Fruit fly (Drosophila melanogaster) whole organism, embryonic: Measurements from ENCODE around the gene CG31542.

Experiments
- C15 ChIP-seq: fragments of 200-800 bp; sonication (Bioruptor generic); IDR thresholded peaks from 3 replicates; pipeline ENCODE4 v1.3.6; 2022; ENCODE audit warnings: missing biosample characterization, missing genetic modification characterization
- CG10209 ChIP-seq: fragments of 200-800 bp; sonication (Bioruptor generic); optimal IDR thresholded peaks from 3 replicates; lab custom pipeline; 2017; ENCODE audit warnings: missing biosample characterization, mild to moderate bottlenecking, missing genetic modification characterization, missing genetic modification reagents
- CG11247 ChIP-seq: fragments of 200-800 bp; sonication (Bioruptor generic); IDR thresholded peaks from 2 replicates; pipeline ENCODE4 v1.3.6; 2022; ENCODE audit warnings: missing biosample characterization, missing genetic modification characterization
- CG12219 ChIP-seq: fragments of 200-800 bp; sonication (Bioruptor generic); optimal IDR thresholded peaks from 3 replicates; lab custom pipeline; 2018; ENCODE audit warnings: missing biosample characterization, mild to moderate bottlenecking, missing genetic modification characterization
- CG12659 ChIP-seq: fragments of 200-800 bp; sonication (Bioruptor generic); optimal IDR thresholded peaks from 3 replicates; lab custom pipeline; 2017; ENCODE audit warnings: mild to moderate bottlenecking, missing biosample characterization, missing genetic modification reagents, missing genetic modification characterization
- CG12769 ChIP-seq: fragments of 200-800 bp; sonication (Bioruptor generic); optimal IDR thresholded peaks from 2 replicates; lab custom pipeline; 2019; ENCODE audit warnings: missing biosample characterization, mild to moderate bottlenecking, missing genetic modification characterization, moderate library complexity
- CG14710 ChIP-seq: fragments of 200-800 bp; sonication (Bioruptor generic); optimal IDR thresholded peaks from 3 replicates; lab custom pipeline; 2019; ENCODE audit warnings: missing biosample characterization, mild to moderate bottlenecking, missing genetic modification characterization, moderate library complexity
- CG15269 ChIP-seq: fragments of 200-800 bp; sonication (Bioruptor generic); optimal IDR thresholded peaks from 2 replicates; lab custom pipeline; 2018; ENCODE audit warnings: missing biosample characterization, mild to moderate bottlenecking, missing genetic modification characterization, moderate library complexity
- CG15696 ChIP-seq: fragments of 200-800 bp; sonication (Bioruptor generic); optimal IDR thresholded peaks from 2 replicates; lab custom pipeline; 2019; ENCODE audit warnings: missing biosample characterization, mild to moderate bottlenecking, missing genetic modification characterization, moderate library complexity
- CG1603 ChIP-seq: fragments of 200-800 bp; sonication (Bioruptor generic); optimal IDR thresholded peaks from 2 replicates; lab custom pipeline; 2019; ENCODE audit warnings: missing biosample characterization, mild to moderate bottlenecking, missing genetic modification characterization, moderate library complexity
- CG17568 ChIP-seq: fragments of 200-800 bp; sonication (Bioruptor generic); optimal IDR thresholded peaks from 2 replicates; lab custom pipeline; 2018; ENCODE audit warnings: missing biosample characterization, mild to moderate bottlenecking, missing genetic modification characterization, moderate library complexity
- CG1792 ChIP-seq: fragments of 200-800 bp; sonication (Bioruptor generic); optimal IDR thresholded peaks from 2 replicates; lab custom pipeline; 2016; ENCODE audit warnings: missing biosample characterization, missing genetic modification characterization
- CG18262 ChIP-seq: fragments of 200-800 bp; optimal IDR thresholded peaks from 3 replicates; lab custom pipeline; 2019; ENCODE audit warnings: missing biosample characterization, mild to moderate bottlenecking, missing genetic modification characterization, moderate library complexity
- CG1832 ChIP-seq: fragments of 200-800 bp; sonication (Bioruptor generic); optimal IDR thresholded peaks from 2 replicates; lab custom pipeline; 2017; ENCODE audit warnings: missing biosample characterization, mild to moderate bottlenecking, missing genetic modification characterization, inconsistent platforms
- CG18599 ChIP-seq: fragments of 200-800 bp; sonication (Bioruptor generic); optimal IDR thresholded peaks from 3 replicates; lab custom pipeline; 2017; ENCODE audit warnings: missing biosample characterization, missing genetic modification characterization, mild to moderate bottlenecking, moderate library complexity, missing genetic modification reagents
- CG2202 ChIP-seq: fragments of 200-800 bp; sonication (Bioruptor generic); optimal IDR thresholded peaks from 2 replicates; lab custom pipeline; 2018; ENCODE audit warnings: missing biosample characterization, mild to moderate bottlenecking, missing genetic modification characterization
- CG30020 ChIP-seq: fragments of 200-800 bp; optimal IDR thresholded peaks from 2 replicates; lab custom pipeline; 2019; ENCODE audit warnings: missing biosample characterization, mild to moderate bottlenecking, missing genetic modification characterization, moderate library complexity
- CG33557 ChIP-seq: fragments of 200-800 bp; sonication (Bioruptor generic); optimal IDR thresholded peaks from 2 replicates; lab custom pipeline; 2019; ENCODE audit warnings: missing biosample characterization, mild to moderate bottlenecking, missing genetic modification characterization, moderate library complexity
- CG4424 ChIP-seq: fragments of 200-800 bp; sonication (Bioruptor generic); optimal IDR thresholded peaks from 3 replicates; lab custom pipeline; 2016; ENCODE audit warnings: missing biosample characterization, missing genetic modification characterization
- CG7987 ChIP-seq: fragments of 200-800 bp; sonication (Bioruptor generic); optimal IDR thresholded peaks from 2 replicates; lab custom pipeline; 2018; ENCODE audit warnings: missing biosample characterization, mild to moderate bottlenecking, missing genetic modification characterization, moderate library complexity
- CG8290 ChIP-seq, 3 experiments: fragments of 200-800 bp; sonication (Bioruptor generic); optimal IDR thresholded peaks; 2 replicates each; lab custom pipeline; 2016 to 2019; ENCODE audit warnings: missing biosample characterization in 3 of 3, missing genetic modification characterization in 3 of 3, mild to moderate bottlenecking in 2 of 3, moderate library complexity in 1 of 3
- CG9437 ChIP-seq: fragments of 200-800 bp; sonication (Bioruptor generic); optimal IDR thresholded peaks from 2 replicates; lab custom pipeline; 2018; ENCODE audit warnings: missing biosample characterization, mild to moderate bottlenecking, missing genetic modification characterization
- D ChIP-seq, 2 experiments: fragments of 200-800 bp in 1 of 2; fragments of >200 bp in 1 of 2; sonication (Bioruptor generic) in 1 of 2; optimal IDR thresholded peaks; 2 replicates in 1 of 2; 3 replicates in 1 of 2; lab custom pipeline; 2017; ENCODE audit warnings: mild to moderate bottlenecking in 1 of 2, missing biosample characterization in 1 of 2, missing genetic modification characterization in 1 of 2, missing genetic modification reagents in 1 of 2
- Dbx ChIP-seq: fragments of 200-800 bp; sonication (Bioruptor generic); IDR thresholded peaks from 3 replicates; pipeline ENCODE4 v1.3.6; 2022; ENCODE audit warnings: missing biosample characterization, missing genetic modification characterization
- Dfd ChIP-seq, 2 experiments: fragments of >200 bp; optimal IDR thresholded peaks; 2 replicates each; lab custom pipeline; 2017; ENCODE audit warnings: missing biosample characterization in 2 of 2, missing genetic modification characterization in 2 of 2
- Doc3 ChIP-seq: fragments of 200-800 bp; sonication (Bioruptor generic); IDR thresholded peaks from 3 replicates; pipeline ENCODE4 v1.3.6; 2022; ENCODE audit warnings: missing biosample characterization, missing genetic modification characterization; ENCODE audit not compliant: partially characterized antibody
- E2f2 ChIP-seq: fragments of 200-800 bp; sonication (Bioruptor generic); IDR thresholded peaks from 2 replicates; pipeline ENCODE4 v1.3.6; 2022; ENCODE audit warnings: missing biosample characterization, missing genetic modification characterization
- Eip74EF ChIP-seq, 2 experiments: fragments of 200-800 bp in 1 of 2; fragments of >200 bp in 1 of 2; sonication (Bioruptor generic) in 1 of 2; optimal IDR thresholded peaks; 2 replicates each; lab custom pipeline; 2017 to 2019; ENCODE audit warnings: missing biosample characterization in 2 of 2, missing genetic modification characterization in 2 of 2, mild to moderate bottlenecking in 1 of 2, moderate library complexity in 1 of 2
- Elba2 ChIP-seq: fragments of 200-800 bp; sonication (Bioruptor generic); optimal IDR thresholded peaks from 3 replicates; lab custom pipeline; 2016; ENCODE audit warnings: missing biosample characterization, missing genetic modification characterization
- HHEX ChIP-seq: fragments of 200-800 bp; sonication (Bioruptor generic); optimal IDR thresholded peaks from 3 replicates; lab custom pipeline; 2017; ENCODE audit warnings: missing biosample characterization, mild to moderate bottlenecking, missing genetic modification characterization, missing genetic modification reagents
- Pdp1 ChIP-seq, 2 experiments: fragments of 200-800 bp; sonication (Bioruptor generic); optimal IDR thresholded peaks; 3 replicates each; lab custom pipeline; 2016; ENCODE audit warnings: missing biosample characterization in 2 of 2, missing genetic modification characterization in 2 of 2, mild to moderate bottlenecking in 1 of 2, moderate library complexity in 1 of 2
- Vsx1 ChIP-seq: fragments of 200-800 bp; sonication (Bioruptor generic); optimal IDR thresholded peaks from 2 replicates; lab custom pipeline; 2017; ENCODE audit warnings: missing biosample characterization, mild to moderate bottlenecking, missing genetic modification characterization, missing genetic modification reagents
- cad ChIP-seq: fragments of >200 bp; optimal IDR thresholded peaks from 2 replicates; lab custom pipeline; 2017; ENCODE audit warnings: missing biosample characterization, missing genetic modification characterization
- cato ChIP-seq: fragments of 200-800 bp; sonication (Bioruptor generic); optimal IDR thresholded peaks from 2 replicates; lab custom pipeline; 2016; ENCODE audit warnings: missing biosample characterization, missing genetic modification characterization, borderline replicate concordance
- caup ChIP-seq: fragments of 200-800 bp; sonication (Bioruptor generic); optimal IDR thresholded peaks from 3 replicates; lab custom pipeline; 2017; ENCODE audit warnings: missing biosample characterization, mild to moderate bottlenecking, missing genetic modification characterization, moderate library complexity; ENCODE audit not compliant: severe bottlenecking
- cwo ChIP-seq: fragments of 200-800 bp; sonication (Bioruptor generic); optimal IDR thresholded peaks from 3 replicates; lab custom pipeline; 2017; ENCODE audit warnings: missing biosample characterization, missing genetic modification characterization, mild to moderate bottlenecking, moderate library complexity, missing genetic modification reagents
- gsb ChIP-seq: fragments of 200-800 bp; sonication (Bioruptor generic); IDR thresholded peaks from 2 replicates; pipeline ENCODE4 v1.3.6; 2022; ENCODE audit warnings: missing biosample characterization, missing genetic modification characterization
- kah ChIP-seq: fragments of 200-800 bp; sonication (Bioruptor generic); optimal IDR thresholded peaks from 2 replicates; lab custom pipeline; 2018; ENCODE audit warnings: missing biosample characterization, mild to moderate bottlenecking, missing genetic modification characterization
- lov ChIP-seq, 2 experiments: fragments of 200-800 bp in 1 of 2; fragments of >200 bp in 1 of 2; sonication (Bioruptor generic) in 1 of 2; IDR thresholded peaks in 1 of 2; optimal IDR thresholded peaks in 1 of 2; 2 replicates in 1 of 2; 3 replicates in 1 of 2; pipeline versions ENCODE4 v1.3.6 to Lab custom; 2017 to 2022; ENCODE audit warnings: missing biosample characterization in 1 of 2, missing genetic modification characterization in 1 of 2
- mirr ChIP-seq: fragments of 200-800 bp; sonication (Bioruptor generic); optimal IDR thresholded peaks from 3 replicates; lab custom pipeline; 2018; ENCODE audit warnings: missing biosample characterization, mild to moderate bottlenecking, missing genetic modification characterization
- onecut ChIP-seq: fragments of 200-800 bp; sonication (Bioruptor generic); IDR thresholded peaks from 2 replicates; pipeline ENCODE4 v1.3.6; 2022; ENCODE audit warnings: missing biosample characterization, missing genetic modification characterization
- otp ChIP-seq: fragments of 200-800 bp; sonication (Bioruptor generic); IDR thresholded peaks from 3 replicates; pipeline ENCODE4, ENCODE4 v1.3.6; 2022; ENCODE audit warnings: missing biosample characterization, missing genetic modification characterization
- phol ChIP-seq: fragments of 200-800 bp; sonication (Bioruptor generic); optimal IDR thresholded peaks from 3 replicates; lab custom pipeline; 2018; ENCODE audit warnings: missing biosample characterization, mild to moderate bottlenecking, missing genetic modification characterization, moderate library complexity
- pita ChIP-seq: fragments of 200-800 bp; sonication (Bioruptor generic); optimal IDR thresholded peaks from 2 replicates; lab custom pipeline; 2017; ENCODE audit warnings: missing biosample characterization, mild to moderate bottlenecking, missing genetic modification characterization
- sqz ChIP-seq: fragments of 200-800 bp; sonication (Bioruptor generic); optimal IDR thresholded peaks from 3 replicates; lab custom pipeline; 2018; ENCODE audit warnings: missing biosample characterization, mild to moderate bottlenecking, missing genetic modification characterization
- unpg ChIP-seq: fragments of 200-800 bp; sonication (Bioruptor generic); optimal IDR thresholded peaks from 3 replicates; lab custom pipeline; 2018; ENCODE audit warnings: missing biosample characterization, mild to moderate bottlenecking, missing genetic modification characterization, moderate library complexity
- wor ChIP-seq: fragments of 200-800 bp; sonication (Bioruptor generic); IDR thresholded peaks from 2 replicates; pipeline ENCODE4 v1.3.6; 2022; ENCODE audit warnings: missing biosample characterization, missing genetic modification characterization

CG31542 gene

dm6 chr3R:5320672-5321071 is 48.7 kb upstream of the CG31542 start (continued):
- peak; percentile 6 for TF ChIP-seq CG12769
- no peak for TF ChIP-seq gsb (GFP tag; lab: Robert Waterston, UW)
- no peak for TF ChIP-seq C15 (GFP tag; lab: Robert Waterston, UW)
- TF ChIP-seq sqz = no peak
- TF ChIP-seq cwo = no peak
- no peak for TF ChIP-seq cato
- TF ChIP-seq HHEX (GFP tag; lab: Kevin White, UChicago) = peak; percentile 34
- no peak for TF ChIP-seq CG1832 (GFP tag; lab: Kevin White, UChicago)
- TF ChIP-seq unpg (GFP tag; lab: Kevin White, UChicago) = peak; percentile 26
- TF ChIP-seq CG8290 (GFP tag; optimal IDR thresholded peaks at IDR 0.05; lab: Kevin White, UChicago) = no peak
- TF ChIP-seq CG8290 (tag; optimal IDR thresholded peaks at IDR 0.05; lab: Kevin White, UChicago) = peak in 1 of 2 experiments; percentile 30
- TF ChIP-seq CG4424 (GFP tag; lab: Kevin White, UChicago) = no peak
- peak; percentile 45 for TF ChIP-seq CG7987 (GFP tag; lab: Kevin White, UChicago)
- peak; percentile 32 for TF ChIP-seq CG1603
- TF ChIP-seq lov (optimal IDR thresholded peaks at IDR 0.05; lab: Kevin White, UChicago) = no peak
- TF ChIP-seq lov (GFP tag; IDR thresholded peaks at IDR 0.05; lab: Robert Waterston, UW) = 0 out of 3 replicates have a peak, but pooled peaks have one; percentile 57
- no peak for TF ChIP-seq kah (GFP tag; lab: Kevin White, UChicago)
- peak; percentile 28; the same call in 1 of the 2 replicates for TF ChIP-seq onecut (GFP tag; lab: Robert Waterston, UW)
- peak; percentile 24 for TF ChIP-seq Vsx1 (GFP tag; lab: Kevin White, UChicago)
- TF ChIP-seq otp (GFP tag; lab: Robert Waterston, UW) = 0 out of 3 replicates have a peak, but pooled peaks have one; percentile 11
- no peak for TF ChIP-seq CG30020 (tag; lab: Kevin White, UChicago)
- TF ChIP-seq CG11247 = no peak
- peak; percentile 2 for TF ChIP-seq CG14710 (tag; lab: Kevin White, UChicago)
- TF ChIP-seq CG33557 (GFP tag; lab: Kevin White, UChicago) = peak; percentile 28
- TF ChIP-seq CG12659 (GFP tag; lab: Kevin White, UChicago) = no peak
- no peak for TF ChIP-seq wor
- TF ChIP-seq CG2202 = peak; percentile 22
- no peak for TF ChIP-seq Elba2 (GFP tag; lab: Kevin White, UChicago)
- TF ChIP-seq CG15696 (tag; lab: Kevin White, UChicago) = peak; percentile 75
- peak; percentile 10 for TF ChIP-seq CG12219 (GFP tag; lab: Kevin White, UChicago)
- no peak for TF ChIP-seq Dfd (GFP tag; optimal IDR thresholded peaks at IDR 0.05; lab: Kevin White, UChicago)
- no peak for TF ChIP-seq E2f2
- peak in 1 of 2 experiments; percentile 25 for TF ChIP-seq Pdp1 (GFP tag; optimal IDR thresholded peaks at IDR 0.05; lab: Kevin White, UChicago)
- TF ChIP-seq Dbx (GFP tag; lab: Robert Waterston, UW) = no peak
- TF ChIP-seq CG10209 = no peak
- TF ChIP-seq CG18262 (tag; lab: Kevin White, UChicago) = peak; percentile 8
- TF ChIP-seq caup (GFP tag; lab: Kevin White, UChicago) = peak; percentile 5
- no peak for TF ChIP-seq D (optimal IDR thresholded peaks at IDR 0.05; lab: Kevin White, UChicago)
- peak; percentile 17 for TF ChIP-seq D (GFP tag; optimal IDR thresholded peaks at IDR 0.05; lab: Kevin White, UChicago)
- no peak for TF ChIP-seq Doc3 (GFP tag; lab: Robert Waterston, UW)
- TF ChIP-seq cad (GFP tag; lab: Kevin White, UChicago) = peak; percentile 79
- TF ChIP-seq phol (tag; lab: Kevin White, UChicago) = no peak
- TF ChIP-seq Eip74EF (GFP tag; optimal IDR thresholded peaks at IDR 0.05; lab: Kevin White, UChicago) = no peak
- TF ChIP-seq CG9437 (GFP tag; lab: Kevin White, UChicago) = no peak
- TF ChIP-seq pita (GFP tag; lab: Kevin White, UChicago) = no peak
- TF ChIP-seq CG18599 (GFP tag; lab: Kevin White, UChicago) = no peak
- peak; percentile 9 for TF ChIP-seq CG15269 (tag; lab: Kevin White, UChicago)
- TF ChIP-seq CG17568 (GFP tag; lab: Kevin White, UChicago) = peak; percentile 38
- peak; percentile 4 for TF ChIP-seq mirr (GFP tag; lab: Kevin White, UChicago)
- no peak for TF ChIP-seq CG1792 (GFP tag; lab: Kevin White, UChicago)
